Worm (Caenorhabditis elegans): ENCODE results near the gene thoc-5.
A peak's percentile ranks its signal among the peaks of the same experiment; 100 is the strongest.

The thoc-5 gene

DNA sequence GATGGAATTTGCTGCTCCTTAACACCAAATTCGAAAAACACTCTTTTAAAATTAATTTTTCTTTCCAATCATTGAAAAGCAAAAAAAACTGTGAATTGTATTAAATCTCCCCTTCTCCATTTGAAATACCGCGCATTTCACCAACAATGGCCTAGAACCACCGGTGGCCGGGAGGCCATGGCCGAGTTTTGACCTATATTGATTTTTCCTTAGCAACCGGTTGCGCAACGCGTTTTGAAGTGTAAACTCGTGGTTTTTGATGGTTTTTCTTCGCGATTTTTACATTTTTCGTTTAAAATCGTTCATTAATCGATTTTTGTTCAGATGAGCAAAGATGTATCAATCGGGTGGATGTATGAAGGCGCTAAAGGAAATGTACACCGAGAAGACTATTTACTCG lies 40.9 kb downstream of the thoc-5 start, which contains the start of gene mog-3 (continued):
- peak; percentile 98 for TF ChIP-seq rnt-1 (tag; optimal IDR thresholded peaks at IDR 0.05)
- TF ChIP-seq nhr-19 (GFP tag; conservative IDR thresholded peaks at IDR 0.05): peak; percentile 69
- TF ChIP-seq sptf-1 (tag; optimal IDR thresholded peaks at IDR 0.05): no peak
- no peak for TF ChIP-seq ceh-63 (GFP tag; optimal IDR thresholded peaks at IDR 0.05)
- peak; percentile 30 for TF ChIP-seq Y116A8C.19 (tag; optimal IDR thresholded peaks at IDR 0.05; ENCODE audit: borderline replicate concordance)
- no peak for TF ChIP-seq nhr-237 (tag; optimal IDR thresholded peaks at IDR 0.05)
- peak; percentile 84 for TF ChIP-seq tbx-2 (tag; optimal IDR thresholded peaks at IDR 0.05)
- peak; percentile 27 for TF ChIP-seq lin-39 (tag; optimal IDR thresholded peaks at IDR 0.05)
- TF ChIP-seq egl-13 (tag; optimal IDR thresholded peaks at IDR 0.05): peak; percentile 74
- peak; percentile 69 for TF ChIP-seq sox-4 (tag; optimal IDR thresholded peaks at IDR 0.05)
- TF ChIP-seq zag-1 (tag; optimal IDR thresholded peaks at IDR 0.05): no peak
- peak; percentile 90 for TF ChIP-seq ceh-90 (tag; optimal IDR thresholded peaks at IDR 0.05)
- TF ChIP-seq jun-1 (tag; optimal IDR thresholded peaks at IDR 0.05): no peak
- TF ChIP-seq elt-3 (tag; optimal IDR thresholded peaks at IDR 0.05): no peak
- peak; percentile 91 to 96 for TF ChIP-seq lin-35 (GFP tag; optimal IDR thresholded peaks at IDR 0.05)
- peak; percentile 74 for TF ChIP-seq fkh-8 (tag; optimal IDR thresholded peaks at IDR 0.05)
- TF ChIP-seq lin-15B (tag; optimal IDR thresholded peaks at IDR 0.05): peak; percentile 7
- TF ChIP-seq ces-1 (GFP tag; optimal IDR thresholded peaks at IDR 0.05): no peak
- TF ChIP-seq tlp-1 (tag; optimal IDR thresholded peaks at IDR 0.05): no peak
- TF ChIP-seq hlh-17 (GFP tag; optimal IDR thresholded peaks at IDR 0.05; ENCODE audit: borderline replicate concordance): no peak
- TF ChIP-seq nhr-77 (tag; optimal IDR thresholded peaks at IDR 0.05): no peak
- peak in 1 of 2 experiments; percentile 80 for TF ChIP-seq ztf-11 (tag; optimal IDR thresholded peaks at IDR 0.05)
- no peak for TF ChIP-seq ceh-88 (GFP tag; IDR thresholded peaks at IDR 0.05)
- TF ChIP-seq mep-1 (tag; optimal IDR thresholded peaks at IDR 0.05): peak; percentile 74
- no peak for TF ChIP-seq aly-2 (tag; optimal IDR thresholded peaks at IDR 0.05)
- no peak for TF ChIP-seq ama-1 (optimal IDR thresholded peaks at IDR 0.05)
- peak; percentile 66; the same call in 1 of the 2 replicates for TF ChIP-seq unc-98 (GFP tag; IDR thresholded peaks at IDR 0.05)
- peak; percentile 49 for TF ChIP-seq efl-3 (GFP tag; optimal IDR thresholded peaks at IDR 0.05)
- no peak for TF ChIP-seq hpl-2 (GFP tag; optimal IDR thresholded peaks at IDR 0.05)
- no peak for TF ChIP-seq nhr-28 (tag; optimal IDR thresholded peaks at IDR 0.05)
- peak; percentile 65 for TF ChIP-seq isw-1 (GFP tag; IDR thresholded peaks at IDR 0.05)
- peak; percentile 21 for TF ChIP-seq snpc-4 (tag; optimal IDR thresholded peaks at IDR 0.05)
- peak; percentile 23 for TF ChIP-seq ztf-4 (tag; optimal IDR thresholded peaks at IDR 0.05)
- peak; percentile 17 for TF ChIP-seq elt-2 (tag; optimal IDR thresholded peaks at IDR 0.05)
- TF ChIP-seq egl-27 (tag; optimal IDR thresholded peaks at IDR 0.05): no peak
- TF ChIP-seq snu-23 (GFP tag; optimal IDR thresholded peaks at IDR 0.05): peak; percentile 73
- no peak for TF ChIP-seq F16B12.6 (tag; optimal IDR thresholded peaks at IDR 0.05)
- peak; percentile 55 for TF ChIP-seq vab-15 (tag; optimal IDR thresholded peaks at IDR 0.05)
- no peak for TF ChIP-seq unc-30 (tag; optimal IDR thresholded peaks at IDR 0.05)

- peak; percentile 67 for TF ChIP-seq nhr-90 (tag; optimal IDR thresholded peaks at IDR 0.05; ENCODE audit: poor library complexity)
- peak; percentile 32 for TF ChIP-seq isw-1 (GFP tag; IDR thresholded peaks at IDR 0.05)
- peak in 2 of 3 experiments; percentile 59 to 69 for TF ChIP-seq dpl-1 (GFP tag; optimal IDR thresholded peaks at IDR 0.05)
- TF ChIP-seq nhr-19 (GFP tag; conservative IDR thresholded peaks at IDR 0.05): peak; percentile 65
- no peak for TF ChIP-seq nhr-20 (tag; optimal IDR thresholded peaks at IDR 0.05)
- TF ChIP-seq tbx-2 (tag; optimal IDR thresholded peaks at IDR 0.05): peak; percentile 56
- no peak for TF ChIP-seq fos-1 (tag; optimal IDR thresholded peaks at IDR 0.05)
- TF ChIP-seq rnt-1 (tag; optimal IDR thresholded peaks at IDR 0.05): peak; percentile 72
- no peak for TF ChIP-seq hpl-2 (GFP tag; optimal IDR thresholded peaks at IDR 0.05)
- no peak for TF ChIP-seq tlp-1 (tag; optimal IDR thresholded peaks at IDR 0.05)
- TF ChIP-seq ztf-11 (tag; optimal IDR thresholded peaks at IDR 0.05): peak in 1 of 2 experiments; percentile 3
- TF ChIP-seq grh-1 (GFP tag; IDR thresholded peaks at IDR 0.05): no peak
- no peak for TF ChIP-seq ces-1 (GFP tag; optimal IDR thresholded peaks at IDR 0.05)
- TF ChIP-seq lin-39 (tag; optimal IDR thresholded peaks at IDR 0.05): no peak
- peak; percentile 9 for TF ChIP-seq sox-4 (tag; optimal IDR thresholded peaks at IDR 0.05)
- TF ChIP-seq ztf-4 (tag; optimal IDR thresholded peaks at IDR 0.05): no peak
- TF ChIP-seq fkh-8 (tag; optimal IDR thresholded peaks at IDR 0.05): peak; percentile 39
- TF ChIP-seq lin-14 (GFP tag; optimal IDR thresholded peaks at IDR 0.05): no peak
- no peak for TF ChIP-seq mef-2 (tag; optimal IDR thresholded peaks at IDR 0.05)
- TF ChIP-seq aha-1 (tag; optimal IDR thresholded peaks at IDR 0.05): no peak
- TF ChIP-seq ets-5 (GFP tag; IDR thresholded peaks at IDR 0.05): no peak
- TF ChIP-seq dsc-1 (tag; optimal IDR thresholded peaks at IDR 0.05): peak; percentile 64
- no peak for TF ChIP-seq fkh-4 (tag; optimal IDR thresholded peaks at IDR 0.05; ENCODE audit: borderline replicate concordance)
- peak; percentile 24 for TF ChIP-seq blmp-1 (tag; optimal IDR thresholded peaks at IDR 0.05)
- no peak for TF ChIP-seq Y116A8C.19 (tag; optimal IDR thresholded peaks at IDR 0.05; ENCODE audit: borderline replicate concordance)
- TF ChIP-seq C34B4.2 (tag; optimal IDR thresholded peaks at IDR 0.05): no peak
- peak; percentile 37 for TF ChIP-seq nhr-77 (tag; optimal IDR thresholded peaks at IDR 0.05)
Observed at ce11 chrIII:5305725-5306124, 43.5 kb downstream of the thoc-5 start.

All from whole organism, L1 larva.